Fruit fly (Drosophila melanogaster) whole organism, embryonic: ENCODE results near the gene Eig71Ed.

ENCODE experiments used
- CG2129 ChIP-seq: fragments of 200-800 bp; sonication (Bioruptor generic); IDR thresholded peaks from 2 replicates; pipeline ENCODE4 v1.3.6; 2022; ENCODE audit warnings: missing biosample characterization, missing genetic modification characterization; ENCODE audit not compliant: partially characterized antibody
- CG32767 ChIP-seq: fragments of 200-800 bp; sonication (Bioruptor generic); IDR thresholded peaks from 2 replicates; pipeline ENCODE4 v1.3.6; 2022; ENCODE audit warnings: missing biosample characterization, missing genetic modification characterization
- CG3407 ChIP-seq: fragments of 200-800 bp; sonication (Bioruptor generic); optimal IDR thresholded peaks from 2 replicates; lab custom pipeline; 2018; ENCODE audit warnings: missing biosample characterization, mild to moderate bottlenecking, missing genetic modification characterization
- CG5953 ChIP-seq: fragments of 200-800 bp; sonication (Bioruptor generic); IDR thresholded peaks from 2 replicates; pipeline ENCODE4 v1.3.6; 2022; ENCODE audit warnings: missing biosample characterization, missing genetic modification characterization
- CG6791 ChIP-seq: fragments of 200-800 bp; sonication (Bioruptor generic); IDR thresholded peaks from 3 replicates; pipeline ENCODE4 v1.3.6; 2022; ENCODE audit warnings: missing biosample characterization, missing genetic modification characterization; ENCODE audit not compliant: partially characterized antibody
- CG8478 ChIP-seq: fragments of >200 bp; optimal IDR thresholded peaks from 2 replicates; lab custom pipeline; 2018
- Dp ChIP-seq: fragments of 200-800 bp; sonication (Bioruptor generic); optimal IDR thresholded peaks from 2 replicates; lab custom pipeline; 2018; ENCODE audit warnings: missing biosample characterization, mild to moderate bottlenecking, missing genetic modification characterization, moderate library complexity
- Gug ChIP-seq: fragments of 200-800 bp; sonication (Bioruptor generic); IDR thresholded peaks from 4 replicates; pipeline ENCODE4 v1.3.6; 2022; ENCODE audit warnings: missing biosample characterization, missing genetic modification characterization
- HLHmδ ChIP-seq: fragments of 200-800 bp; sonication (Bioruptor generic); optimal IDR thresholded peaks from 2 replicates; lab custom pipeline; 2018; ENCODE audit warnings: missing biosample characterization, mild to moderate bottlenecking, missing genetic modification characterization, moderate library complexity
- MTF-1 ChIP-seq: fragments of 200-800 bp; sonication (Bioruptor generic); optimal IDR thresholded peaks from 2 replicates; lab custom pipeline; 2018; ENCODE audit warnings: missing biosample characterization, mild to moderate bottlenecking, missing genetic modification characterization, borderline replicate concordance
- slbo ChIP-seq: fragments of 200-800 bp; sonication (Bioruptor generic); IDR thresholded peaks from 2 replicates; pipeline ENCODE4 v1.3.6; 2022; ENCODE audit warnings: missing biosample characterization, missing genetic modification characterization
- tin ChIP-seq: fragments of 200-800 bp; sonication (Bioruptor generic); optimal IDR thresholded peaks from 3 replicates; lab custom pipeline; 2016; ENCODE audit warnings: missing biosample characterization, missing genetic modification characterization

DNA sequence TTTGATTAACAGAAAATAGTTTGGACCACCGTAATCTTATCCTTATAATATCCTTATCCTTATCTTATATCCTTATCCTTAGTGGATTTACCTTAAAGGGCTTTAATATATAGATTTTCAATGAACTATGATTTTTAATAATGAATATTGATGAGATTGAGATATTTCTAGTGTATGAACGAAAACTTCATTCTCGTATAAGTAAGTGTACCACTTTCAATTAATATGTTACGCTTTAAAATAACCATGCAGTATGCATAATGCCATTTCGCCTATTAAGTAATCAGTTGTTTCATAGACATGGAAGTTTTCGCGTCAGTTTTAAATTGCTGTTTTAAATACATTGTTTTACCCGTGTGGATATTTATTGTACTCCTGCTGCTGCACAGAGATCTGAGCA is 27.1 kb downstream of the Eig71Ed start, which contains the start of gene CG7304:
- no peak for TF ChIP-seq CG32767 (GFP tag; lab: Robert Waterston, UW)
- TF ChIP-seq Dp: no peak
- TF ChIP-seq CG5953 (GFP tag; lab: Robert Waterston, UW): no peak
- no peak for TF ChIP-seq CG3407
- no peak for TF ChIP-seq Gug
- TF ChIP-seq CG6791 (GFP tag; lab: Robert Waterston, UW): no peak
- no peak for TF ChIP-seq HLHmδ (GFP tag; lab: Kevin White, UChicago)
- no peak for TF ChIP-seq MTF-1 (GFP tag; lab: Kevin White, UChicago)
- TF ChIP-seq CG8478: no peak
- no peak for TF ChIP-seq slbo (GFP tag; lab: Robert Waterston, UW)
- no peak for TF ChIP-seq CG2129 (GFP tag; lab: Robert Waterston, UW)
- TF ChIP-seq tin: no peak
